Fruit fly (Drosophila melanogaster): Measurements from ENCODE around the gene Ubx.
A peak's percentile ranks its signal among the peaks of the same experiment; 100 is the strongest.

Ubx gene

DNA sequence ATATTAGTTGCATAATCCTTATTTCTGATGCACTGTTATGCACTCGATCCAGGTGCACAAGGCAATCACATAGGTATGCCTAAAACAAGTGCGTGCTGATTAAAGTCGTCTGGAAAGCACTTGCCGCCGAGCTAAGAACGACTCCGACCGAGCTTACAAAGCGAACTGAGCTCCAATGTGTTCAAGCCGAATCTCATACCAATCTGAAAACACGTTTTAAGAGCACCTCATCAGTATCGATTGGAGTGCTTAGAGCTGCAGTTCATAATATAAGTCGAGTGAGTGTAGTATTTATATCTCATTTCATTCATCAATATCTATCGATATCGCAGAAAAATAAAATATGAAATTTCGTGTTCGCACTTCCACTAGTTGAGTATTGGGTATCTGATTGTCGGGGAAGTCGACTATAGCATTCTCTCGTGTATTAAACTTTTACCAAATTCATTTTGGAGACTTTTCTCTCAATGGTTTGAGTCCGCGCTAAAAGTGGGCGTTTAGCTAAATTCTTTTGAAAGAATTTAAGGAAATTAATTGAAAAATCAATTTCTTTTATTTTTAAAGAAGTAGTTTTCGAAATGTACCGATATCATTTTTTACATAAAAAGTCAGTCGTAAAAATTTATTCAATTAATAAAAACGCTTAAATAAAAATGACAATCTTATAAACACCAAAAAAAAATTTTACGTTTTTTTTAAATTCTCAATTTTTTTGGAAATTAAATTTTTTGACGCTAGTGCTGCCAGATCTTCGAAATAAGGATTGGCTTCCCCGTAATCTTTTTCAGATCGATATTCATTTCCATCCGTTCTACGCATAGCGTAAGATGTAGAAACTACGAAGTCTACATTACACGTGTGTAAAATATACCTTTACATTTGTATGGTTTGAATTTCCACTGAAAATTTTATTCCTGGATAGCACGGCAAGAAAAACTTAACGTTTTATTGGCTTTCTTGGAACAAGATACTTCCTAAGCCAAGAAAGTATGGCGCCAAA is 78.4 kb downstream of the Ubx start, which contains the start of gene modSP (continued):
- TF ChIP-seq CG5180 (GFP tag; optimal IDR thresholded peaks at IDR 0.05) (no peak), Dek (tag; optimal IDR thresholded peaks at IDR 0.05) (peak; percentile 4), Mes4 (GFP tag; optimal IDR thresholded peaks at IDR 0.05) (no peak), cg (GFP tag; optimal IDR thresholded peaks at IDR 0.05) (no peak), CG6854 (GFP tag; optimal IDR thresholded peaks at IDR 0.05) (no peak), CG32532 (GFP tag; IDR thresholded peaks at IDR 0.05) (no peak; the same call in 1 of the 2 replicates), CG31224 (GFP tag; IDR thresholded peaks at IDR 0.05) (no peak; the same call in 1 of the 2 replicates), CG5245 (GFP tag; optimal IDR thresholded peaks at IDR 0.05) (peak; percentile 4), pfk (GFP tag; optimal IDR thresholded peaks at IDR 0.05) (no peak), Stat92E (GFP tag; optimal IDR thresholded peaks at IDR 0.05) (peak in 1 of 3 experiments; percentile 35), Chrac-16 (GFP tag; optimal IDR thresholded peaks at IDR 0.05) (peak; percentile 10), fu2 (GFP tag; optimal IDR thresholded peaks at IDR 0.05) (no peak), chm (GFP tag; IDR thresholded peaks at IDR 0.05) (peak; percentile 46; the same call in 1 of the 2 replicates), CG12299 (tag; optimal IDR thresholded peaks at IDR 0.05) (peak; percentile 1), dm (GFP tag; optimal IDR thresholded peaks at IDR 0.05) (no peak), amos (GFP tag; IDR thresholded peaks at IDR 0.05; ENCODE audit: partially characterized antibody) (peak; percentile 74), CG30431 (GFP tag; optimal IDR thresholded peaks at IDR 0.05) (no peak), Hmr (GFP tag; optimal IDR thresholded peaks at IDR 0.05) (peak; percentile 68), Hr78 (GFP tag; optimal IDR thresholded peaks at IDR 0.05) (no peak), YL-1 (GFP tag; optimal IDR thresholded peaks at IDR 0.05) (no peak), Hey (tag; optimal IDR thresholded peaks at IDR 0.05) (no peak), cad (GFP tag; optimal IDR thresholded peaks at IDR 0.05) (no peak), CG17912 (GFP tag; optimal IDR thresholded peaks at IDR 0.05) (no peak), CG6689 (GFP tag; IDR thresholded peaks at IDR 0.05) (no peak; the same call in 1 of the 2 replicates), CG2120 (GFP tag; optimal IDR thresholded peaks at IDR 0.05) (peak; percentile 72), fd96Cb (tag; optimal IDR thresholded peaks at IDR 0.05) (peak; percentile 24), CG12071 (GFP tag; optimal IDR thresholded peaks at IDR 0.05) (no peak), ap (GFP tag; IDR thresholded peaks at IDR 0.05) (no peak), unpg (GFP tag; optimal IDR thresholded peaks at IDR 0.05) (peak; percentile 26), CG10209 (GFP tag; optimal IDR thresholded peaks at IDR 0.05) (no peak), CG12744 (GFP tag; optimal IDR thresholded peaks at IDR 0.05) (peak; percentile 6), onecut (GFP tag; IDR thresholded peaks at IDR 0.05) (peak; percentile 91), CG7372 (GFP tag; IDR thresholded peaks at IDR 0.05) (0 out of 2 replicates have a peak, but pooled peaks have one; percentile 9), bbx (GFP tag; IDR thresholded peaks at IDR 0.05; ENCODE audit: partially characterized antibody) (peak; percentile 83), CG10147 (GFP tag; optimal IDR thresholded peaks at IDR 0.05) (peak; percentile 16), Fer3 (tag; optimal IDR thresholded peaks at IDR 0.05) (peak; percentile 6), CG9727 (GFP tag; optimal IDR thresholded peaks at IDR 0.05) (no peak), CG12236 (GFP tag; optimal IDR thresholded peaks at IDR 0.05) (peak; percentile 15), caup (GFP tag; optimal IDR thresholded peaks at IDR 0.05; ENCODE audit: severe bottlenecking) (no peak), Sin3A (optimal IDR thresholded peaks at IDR 0.05) (no peak), CG9817 (tag; optimal IDR thresholded peaks at IDR 0.05) (peak; percentile 7), Myb (GFP tag; optimal IDR thresholded peaks at IDR 0.05) (peak; percentile 40), sd (tag; optimal IDR thresholded peaks at IDR 0.05) (peak; percentile 62), CG3163 (GFP tag; optimal IDR thresholded peaks at IDR 0.05) (peak; percentile 51), CG17361 (GFP tag; IDR thresholded peaks at IDR 0.05) (peak; percentile 62; the same call in 1 of the 3 replicates), Asciz (GFP tag; optimal IDR thresholded peaks at IDR 0.05) (no peak), Ptx1 (GFP tag; IDR thresholded peaks at IDR 0.05) (peak; percentile 45; the same call in 1 of the 2 replicates)

Measured in whole organism, embryonic.